Worm (Caenorhabditis elegans): ENCODE data around the gene itsn-1.

ce11 chrIV:17084839-17085238 lies 34.6 kb upstream of the itsn-1 start:
- TF ChIP-seq dox-1 (GFP tag; IDR thresholded peaks at IDR 0.05) (no peak), attf-6 (GFP tag; IDR thresholded peaks at IDR 0.05) (peak; percentile 86), dpl-1 (GFP tag; optimal IDR thresholded peaks at IDR 0.05) (no peak)
